Fruit fly (Drosophila melanogaster): Measurements from ENCODE around the gene wam.
A peak's percentile ranks its signal among the peaks of the same experiment; 100 is the strongest.

Gene wam

DNA sequence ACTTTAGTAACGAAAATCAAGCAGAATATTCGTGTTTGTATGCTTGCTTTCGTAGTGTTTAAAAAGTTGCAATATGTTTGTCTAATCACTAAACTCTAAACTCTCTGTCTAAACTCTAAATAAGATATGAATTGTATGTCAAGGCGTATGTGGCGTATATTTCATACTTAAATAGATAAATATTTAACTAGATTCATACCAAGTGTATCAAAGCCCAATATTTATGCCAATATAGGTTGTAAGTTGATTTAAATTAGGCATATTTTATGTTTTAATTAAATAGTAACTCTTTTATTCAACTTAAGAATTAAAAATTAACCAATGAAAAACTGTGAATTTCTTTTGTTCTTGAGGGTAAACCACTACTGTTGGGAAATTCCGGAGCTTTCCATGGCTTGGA, at the start of gene wam:
Gene wam, minus strand, starts transcription at position 101 of the 400 bp plus-strand sequence.
- TF ChIP-seq Rel (GFP tag; optimal IDR thresholded peaks at IDR 0.05) (no peak), Rel (tag; optimal IDR thresholded peaks at IDR 0.05) (no peak)

dm6 chr3R:23337183-23337825, 49.5 kb upstream of the wam start:
- TF ChIP-seq foxo (GFP tag; optimal IDR thresholded peaks at IDR 0.05) (peak in 1 of 2 experiments; percentile 67), brk (GFP tag; optimal IDR thresholded peaks at IDR 0.05) (no peak), HLH106 (tag; optimal IDR thresholded peaks at IDR 0.05) (peak; percentile 34), Hnf4 (GFP tag; optimal IDR thresholded peaks at IDR 0.05) (peak; percentile 27), tai (GFP tag; optimal IDR thresholded peaks at IDR 0.05) (peak; percentile 37), woc (GFP tag; optimal IDR thresholded peaks at IDR 0.05) (peak; percentile 7), Jra (GFP tag; optimal IDR thresholded peaks at IDR 0.05) (no peak), CrebA (GFP tag; optimal IDR thresholded peaks at IDR 0.05; ENCODE audit: borderline replicate concordance) (peak; percentile 1), Sp1 (GFP tag; optimal IDR thresholded peaks at IDR 0.05) (peak; percentile 32), dl (GFP tag; optimal IDR thresholded peaks at IDR 0.05; ENCODE audit: insufficient read depth in 1 of 2, partially characterized antibody in 2 of 2) (no peak), fru (GFP tag; optimal IDR thresholded peaks at IDR 0.05) (peak; percentile 68), pan (optimal IDR thresholded peaks at IDR 0.05) (no peak), CG32264 (GFP tag; optimal IDR thresholded peaks at IDR 0.05) (no peak), ey (GFP tag; optimal IDR thresholded peaks at IDR 0.05) (peak; percentile 65), psq (GFP tag; optimal IDR thresholded peaks at IDR 0.05) (peak; percentile 40), br (GFP tag; optimal IDR thresholded peaks at IDR 0.05) (peak; percentile 7), lola (GFP tag; optimal IDR thresholded peaks at IDR 0.05) (no peak), rgr (GFP tag; optimal IDR thresholded peaks at IDR 0.05) (peak; percentile 54), sv (GFP tag; optimal IDR thresholded peaks at IDR 0.05) (no peak), OdsH (GFP tag; optimal IDR thresholded peaks at IDR 0.05) (peak; percentile 34), Rel (GFP tag; optimal IDR thresholded peaks at IDR 0.05) (no peak), Rel (tag; optimal IDR thresholded peaks at IDR 0.05) (peak; percentile 56), h (GFP tag; optimal IDR thresholded peaks at IDR 0.05) (peak; percentile 69), Hr78 (GFP tag; optimal IDR thresholded peaks at IDR 0.05) (no peak)

- TF ChIP-seq CrebA (GFP tag; optimal IDR thresholded peaks at IDR 0.05; ENCODE audit: borderline replicate concordance) (no peak), sage (GFP tag; optimal IDR thresholded peaks at IDR 0.05) (no peak), Sp1 (GFP tag; optimal IDR thresholded peaks at IDR 0.05) (no peak), h (GFP tag; optimal IDR thresholded peaks at IDR 0.05) (no peak), Dif (GFP tag; optimal IDR thresholded peaks at IDR 0.05; ENCODE audit: partially characterized antibody) (no peak), lola (GFP tag; optimal IDR thresholded peaks at IDR 0.05) (no peak)
Observed at dm6 chr3R:23336513-23336912, 48.7 kb upstream of the wam start.

- TF ChIP-seq dmrt93B (GFP tag; optimal IDR thresholded peaks at IDR 0.05) (peak; percentile 22), Hnf4 (GFP tag; optimal IDR thresholded peaks at IDR 0.05) (no peak), Mio (GFP tag; optimal IDR thresholded peaks at IDR 0.05) (no peak), Abd-B (GFP tag; optimal IDR thresholded peaks at IDR 0.05) (no peak), jim (GFP tag; optimal IDR thresholded peaks at IDR 0.05) (no peak), fru (GFP tag; optimal IDR thresholded peaks at IDR 0.05) (no peak), rgr (GFP tag; optimal IDR thresholded peaks at IDR 0.05) (peak; percentile 9), Sp1 (GFP tag; optimal IDR thresholded peaks at IDR 0.05) (peak; percentile 48), foxo (GFP tag; optimal IDR thresholded peaks at IDR 0.05) (peak in 1 of 2 experiments; percentile 38), HLH106 (tag; optimal IDR thresholded peaks at IDR 0.05) (peak; percentile 43), GATAd (GFP tag; optimal IDR thresholded peaks at IDR 0.05) (no peak)
Observed at dm6 chr3R:23335577-23335976, 47.7 kb upstream of the wam start.

DNA sequence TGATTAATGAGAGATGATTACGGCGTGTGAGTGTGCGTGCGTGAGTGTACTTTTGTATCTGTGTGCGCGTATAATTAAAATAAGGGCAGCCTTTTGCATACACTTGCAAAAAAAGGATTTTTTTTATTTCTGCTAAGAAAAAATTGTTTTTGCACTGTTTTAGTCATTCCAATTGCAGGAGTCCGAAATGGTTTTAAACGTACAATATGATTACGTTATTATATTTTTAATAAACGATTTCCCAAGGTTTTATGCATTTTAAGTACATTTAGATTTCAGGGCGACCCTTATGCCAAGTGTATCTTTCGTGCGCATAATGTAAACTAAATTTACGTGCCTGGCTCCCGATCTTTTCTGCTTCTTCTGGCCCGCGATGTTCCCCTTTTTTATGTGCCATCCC, 47.0 kb upstream of the wam start:
- TF ChIP-seq CG9705 (GFP tag; optimal IDR thresholded peaks at IDR 0.05) (peak; percentile 17), sage (GFP tag; optimal IDR thresholded peaks at IDR 0.05) (peak; percentile 8), usp (GFP tag; optimal IDR thresholded peaks at IDR 0.05) (no peak), psq (GFP tag; optimal IDR thresholded peaks at IDR 0.05) (no peak), CG32264 (GFP tag; optimal IDR thresholded peaks at IDR 0.05) (no peak), lola (GFP tag; optimal IDR thresholded peaks at IDR 0.05) (no peak), dl (GFP tag; optimal IDR thresholded peaks at IDR 0.05; ENCODE audit: insufficient read depth in 1 of 2, partially characterized antibody in 2 of 2) (no peak), Sp1 (GFP tag; optimal IDR thresholded peaks at IDR 0.05) (peak; percentile 42), Hr83 (GFP tag; optimal IDR thresholded peaks at IDR 0.05; ENCODE audit: poor library complexity, severe bottlenecking) (no peak), tai (GFP tag; optimal IDR thresholded peaks at IDR 0.05) (peak; percentile 79), sv (GFP tag; optimal IDR thresholded peaks at IDR 0.05) (no peak), Myc (optimal IDR thresholded peaks at IDR 0.05) (no peak), jim (GFP tag; optimal IDR thresholded peaks at IDR 0.05) (no peak), Vsx2 (GFP tag; optimal IDR thresholded peaks at IDR 0.05; ENCODE audit: partially characterized antibody) (no peak), OdsH (GFP tag; optimal IDR thresholded peaks at IDR 0.05) (peak; percentile 68), brk (GFP tag; optimal IDR thresholded peaks at IDR 0.05) (no peak), rgr (GFP tag; optimal IDR thresholded peaks at IDR 0.05) (peak; percentile 81), N (GFP tag; optimal IDR thresholded peaks at IDR 0.05) (no peak), Dfd (GFP tag; optimal IDR thresholded peaks at IDR 0.05) (no peak), h (GFP tag; optimal IDR thresholded peaks at IDR 0.05) (peak; percentile 82), Rel (GFP tag; optimal IDR thresholded peaks at IDR 0.05) (peak; percentile 20), Rel (tag; optimal IDR thresholded peaks at IDR 0.05) (no peak), foxo (GFP tag; optimal IDR thresholded peaks at IDR 0.05) (peak in 1 of 2 experiments; percentile 67), pan (optimal IDR thresholded peaks at IDR 0.05) (no peak), Hnf4 (GFP tag; optimal IDR thresholded peaks at IDR 0.05) (peak; percentile 38), dsf (GFP tag; optimal IDR thresholded peaks at IDR 0.05; ENCODE audit: borderline replicate concordance) (no peak)
